Worm (Caenorhabditis elegans): ENCODE measurements around the gene D1022.4.

- no peak for TF ChIP-seq klf-2 (GFP tag; conservative IDR thresholded peaks at IDR 0.05)
- no peak for TF ChIP-seq med-1 (GFP tag; optimal IDR thresholded peaks at IDR 0.05; ENCODE audit: insufficient read depth)
- no peak for TF ChIP-seq cog-1 (tag; optimal IDR thresholded peaks at IDR 0.05)
- no peak for TF ChIP-seq ztf-29 (GFP tag; IDR thresholded peaks at IDR 0.05)
- TF ChIP-seq T22C8.4 (GFP tag; IDR thresholded peaks at IDR 0.05) = no peak
- no peak for TF ChIP-seq ztf-23 (GFP tag; IDR thresholded peaks at IDR 0.05)
Measured at ce11 chrII:7483009-7483408, 25.9 kb upstream of the D1022.4 start, which contains the start of gene cah-2.
